Fruit fly (Drosophila melanogaster): ENCODE measurements around the gene B-H2.
A peak's percentile ranks its signal among the peaks of the same experiment; 100 is the strongest.

B-H2 gene

DNA sequence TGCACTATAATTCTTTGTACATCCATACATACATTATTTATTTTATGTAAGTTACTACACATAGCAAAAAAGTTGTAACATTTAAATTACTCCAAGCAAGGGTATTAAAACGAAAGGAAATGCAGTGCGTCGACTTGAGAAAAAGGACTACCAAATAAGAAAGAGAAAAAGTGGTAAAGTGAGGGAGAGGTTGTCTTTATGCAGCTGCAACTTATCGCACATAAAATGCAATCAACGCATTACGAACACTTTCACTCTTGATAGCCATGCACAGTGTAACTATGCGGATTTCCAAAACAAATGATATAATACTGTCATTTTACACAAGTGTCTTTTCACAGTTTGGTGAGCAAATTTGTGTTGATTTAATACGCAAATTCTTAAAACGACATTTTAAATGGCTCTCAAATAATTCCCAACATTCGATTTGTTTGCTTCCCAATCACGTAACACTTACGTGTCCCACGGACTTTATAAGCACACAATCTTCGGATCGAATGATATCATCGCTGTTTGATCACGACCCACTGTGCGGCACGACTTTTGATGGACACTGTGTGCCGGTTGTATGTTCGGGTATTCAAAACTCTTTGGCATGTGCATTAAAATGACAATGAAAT is 17.2 kb upstream of the B-H2 start (continued):
- TF ChIP-seq Sox102F (GFP tag; optimal IDR thresholded peaks at IDR 0.05) (peak; percentile 89), CG3032 (tag; optimal IDR thresholded peaks at IDR 0.05) (peak; percentile 57), pdm3 (GFP tag; optimal IDR thresholded peaks at IDR 0.05) (peak; percentile 85), Blimp-1 (GFP tag; optimal IDR thresholded peaks at IDR 0.05) (peak; percentile 94), svp (GFP tag) (peak; percentile 96), Hr38 (GFP tag; optimal IDR thresholded peaks at IDR 0.05) (no peak), CG10631 (GFP tag; optimal IDR thresholded peaks at IDR 0.05) (peak; percentile 75), CG32006 (GFP tag; optimal IDR thresholded peaks at IDR 0.05) (peak; percentile 91), Smox (GFP tag; optimal IDR thresholded peaks at IDR 0.05) (peak; percentile 91), Ets96B (tag; optimal IDR thresholded peaks at IDR 0.05) (peak; percentile 57), ss (GFP tag; optimal IDR thresholded peaks at IDR 0.05) (peak; percentile 8 to 46), CG6276 (GFP tag; optimal IDR thresholded peaks at IDR 0.05) (peak; percentile 79), Sox14 (GFP tag; optimal IDR thresholded peaks at IDR 0.05) (peak; percentile 89), CG1621 (tag; optimal IDR thresholded peaks at IDR 0.05) (peak; percentile 50), CG4318 (GFP tag; optimal IDR thresholded peaks at IDR 0.05) (peak; percentile 80), Eip93F (GFP tag; optimal IDR thresholded peaks at IDR 0.05) (peak; percentile 49), Hr39 (GFP tag; optimal IDR thresholded peaks at IDR 0.05) (peak; percentile 93), CG11762 (GFP tag; optimal IDR thresholded peaks at IDR 0.05; ENCODE audit: insufficient read depth) (peak; percentile 77), lz (GFP tag; optimal IDR thresholded peaks at IDR 0.05) (peak; percentile 88), CG6792 (GFP tag; optimal IDR thresholded peaks at IDR 0.05) (peak; percentile 84), cyc (GFP tag; optimal IDR thresholded peaks at IDR 0.05) (peak; percentile 87), CG8119 (GFP tag; IDR thresholded peaks at IDR 0.05) (peak; percentile 89), salr (GFP tag; optimal IDR thresholded peaks at IDR 0.05) (peak in 1 of 2 experiments; percentile 59), esn (GFP tag; optimal IDR thresholded peaks at IDR 0.05) (peak; percentile 94), eg (GFP tag; IDR thresholded peaks at IDR 0.05) (peak; percentile 79), CG6854 (GFP tag; optimal IDR thresholded peaks at IDR 0.05) (peak; percentile 69)

DNA sequence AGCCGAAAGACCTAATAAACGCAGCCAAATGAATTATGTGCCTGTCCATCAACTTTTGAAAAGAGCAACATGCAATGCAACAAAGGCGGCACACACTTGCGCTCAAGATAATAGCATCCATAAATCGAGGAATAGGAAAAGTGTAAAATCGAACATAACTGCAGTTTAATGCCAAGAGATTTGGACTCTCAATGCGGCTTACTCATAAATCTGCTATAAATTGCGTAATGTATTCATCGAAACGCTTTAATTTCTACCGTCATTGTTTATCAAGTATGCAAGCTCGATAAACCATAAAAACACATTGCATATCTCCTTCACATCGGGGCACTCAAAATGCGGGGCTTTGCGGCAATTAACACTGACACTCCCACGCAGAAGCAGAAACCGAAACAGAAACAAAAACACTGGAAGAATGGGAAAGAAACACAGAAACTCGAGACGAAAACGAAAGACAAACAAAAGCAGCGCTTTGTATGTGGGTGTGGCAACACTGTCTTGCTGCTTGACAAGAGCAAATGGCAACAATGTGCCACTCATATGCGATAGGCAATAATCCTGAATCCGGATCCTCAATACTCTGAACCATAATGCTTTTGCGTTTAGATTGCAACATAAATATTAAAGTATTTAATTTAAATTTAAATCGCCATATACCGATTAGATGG is 16.3 kb upstream of the B-H2 start:
- TF ChIP-seq CG8119 (GFP tag; IDR thresholded peaks at IDR 0.05) (peak; percentile 65), dac (GFP tag; optimal IDR thresholded peaks at IDR 0.05) (peak; percentile 21), CG11902 (GFP tag; optimal IDR thresholded peaks at IDR 0.05) (no peak), CG8319 (GFP tag; optimal IDR thresholded peaks at IDR 0.05) (no peak), pdm3 (GFP tag; optimal IDR thresholded peaks at IDR 0.05) (peak; percentile 67), spab (GFP tag; optimal IDR thresholded peaks at IDR 0.05) (peak; percentile 4), CG3919 (GFP tag; optimal IDR thresholded peaks at IDR 0.05) (peak; percentile 36), lz (GFP tag; optimal IDR thresholded peaks at IDR 0.05) (peak; percentile 54), CG34406 (GFP tag; optimal IDR thresholded peaks at IDR 0.05) (no peak), Sox102F (GFP tag; optimal IDR thresholded peaks at IDR 0.05) (peak; percentile 43), CG6854 (GFP tag; optimal IDR thresholded peaks at IDR 0.05) (no peak), CG31627 (GFP tag; optimal IDR thresholded peaks at IDR 0.05) (peak; percentile 45), Eip78C (GFP tag) (peak; percentile 85), achi (GFP tag; optimal IDR thresholded peaks at IDR 0.05) (peak; percentile 44), eg (GFP tag; IDR thresholded peaks at IDR 0.05) (peak; percentile 81), CG1621 (tag; optimal IDR thresholded peaks at IDR 0.05) (peak; percentile 35), CG8632 (GFP tag; optimal IDR thresholded peaks at IDR 0.05) (peak; percentile 40), CG6276 (GFP tag; optimal IDR thresholded peaks at IDR 0.05) (peak; percentile 59), acj6 (GFP tag; optimal IDR thresholded peaks at IDR 0.05) (peak; percentile 44), CG6163 (GFP tag; IDR thresholded peaks at IDR 0.05) (peak; percentile 78), CG16779 (tag; optimal IDR thresholded peaks at IDR 0.05) (no peak), CG11294 (GFP tag; IDR thresholded peaks at IDR 0.05) (peak; percentile 46; the same call in 1 of the 2 replicates), CG6792 (GFP tag; optimal IDR thresholded peaks at IDR 0.05) (peak; percentile 40), dsx (GFP tag; optimal IDR thresholded peaks at IDR 0.05; ENCODE audit: poor library complexity, severe bottlenecking) (peak; percentile 27), Lpt (GFP tag; optimal IDR thresholded peaks at IDR 0.05) (peak; percentile 58), Hr39 (GFP tag; optimal IDR thresholded peaks at IDR 0.05) (peak; percentile 50), Sox15 (GFP tag; optimal IDR thresholded peaks at IDR 0.05) (peak; percentile 20), Gug (GFP tag; IDR thresholded peaks at IDR 0.05) (peak; percentile 62), Blimp-1 (GFP tag; optimal IDR thresholded peaks at IDR 0.05) (no peak), CG4318 (GFP tag; optimal IDR thresholded peaks at IDR 0.05) (peak; percentile 11), svp (GFP tag) (peak; percentile 43), fkh (GFP tag; optimal IDR thresholded peaks at IDR 0.05) (peak; percentile 16), Hr4 (GFP tag; optimal IDR thresholded peaks at IDR 0.05) (peak; percentile 27), CG7368 (GFP tag; optimal IDR thresholded peaks at IDR 0.05) (peak; percentile 30)

Measured in whole organism, prepupa.